Worm (Caenorhabditis elegans) whole organism, L3 larva: Measurements from ENCODE around the gene frpr-7.

Experiments
- R02D3.7 ChIP-seq: fragments of 150-350 bp; optimal IDR thresholded peaks from 2 replicates; lab custom pipeline; 2014; ENCODE audit warnings: missing biosample characterization, missing genetic modification characterization
- ZK546.5 ChIP-seq: sonication (generic microtip); optimal IDR thresholded peaks from 2 replicates; lab custom pipeline; 2017; ENCODE audit warnings: missing biosample characterization, missing genetic modification characterization
- aly-2 ChIP-seq: fragments of 150-350 bp; optimal IDR thresholded peaks from 2 replicates; lab custom pipeline; 2014; ENCODE audit warnings: missing biosample characterization, missing genetic modification characterization
- ama-1 ChIP-seq: fragments of 150-350 bp; optimal IDR thresholded peaks from 2 replicates; lab custom pipeline; 2018
- ceh-16 ChIP-seq: sonication (generic microtip); optimal IDR thresholded peaks from 2 replicates; lab custom pipeline; 2017; ENCODE audit warnings: missing biosample characterization, missing genetic modification characterization
- ceh-28 ChIP-seq: fragments of 150-350 bp; optimal IDR thresholded peaks from 2 replicates; lab custom pipeline; 2014; ENCODE audit warnings: missing biosample characterization, missing genetic modification reagents, missing genetic modification characterization
- ceh-82 ChIP-seq: fragments of 150-350 bp; optimal IDR thresholded peaks from 2 replicates; lab custom pipeline; 2014; ENCODE audit warnings: missing biosample characterization, missing genetic modification characterization
- ceh-9 ChIP-seq: sonication (generic microtip); optimal IDR thresholded peaks from 2 replicates; lab custom pipeline; 2018; ENCODE audit warnings: missing biosample characterization, missing genetic modification characterization
- egl-27 ChIP-seq: sonication (generic microtip); optimal IDR thresholded peaks from 4 replicates; lab custom pipeline; 2017; ENCODE audit warnings: missing biosample characterization, missing genetic modification reagents, missing genetic modification characterization
- egl-5 ChIP-seq: fragments of 150-350 bp; optimal IDR thresholded peaks from 2 replicates; lab custom pipeline; 2017; ENCODE audit warnings: missing biosample characterization, missing genetic modification reagents, missing genetic modification characterization, inconsistent platforms
- elt-1 ChIP-seq: fragments of 150-350 bp; optimal IDR thresholded peaks from 2 replicates; lab custom pipeline; 2014; ENCODE audit warnings: missing biosample characterization, missing genetic modification characterization
- elt-2 ChIP-seq: sonication (generic microtip); optimal IDR thresholded peaks from 2 replicates; lab custom pipeline; 2016; ENCODE audit warnings: missing genetic modification reagents, mild to moderate bottlenecking, missing genetic modification characterization, missing compliant biosample characterization
- elt-3 ChIP-seq, 3 experiments: fragments of 150-350 bp in 1 of 3; sonication (generic microtip) in 2 of 3; optimal IDR thresholded peaks; 2 replicates in 2 of 3; 4 replicates in 1 of 3; lab custom pipeline; 2014 to 2017; ENCODE audit warnings: missing biosample characterization in 3 of 3, missing genetic modification characterization in 3 of 3
- eor-1 ChIP-seq, 2 experiments: fragments of 150-350 bp; optimal IDR thresholded peaks; 2 replicates each; lab custom pipeline; 2014 to 2018; ENCODE audit warnings: missing biosample characterization in 2 of 2, missing genetic modification characterization in 2 of 2
- fkh-2 ChIP-seq: fragments of 150-350 bp; optimal IDR thresholded peaks from 2 replicates; lab custom pipeline; 2014; ENCODE audit warnings: missing biosample characterization, missing genetic modification reagents, missing genetic modification characterization
- fos-1 ChIP-seq: fragments of 150-350 bp; optimal IDR thresholded peaks from 2 replicates; lab custom pipeline; 2014; ENCODE audit warnings: missing biosample characterization, missing genetic modification characterization
- hmg-11 ChIP-seq: sonication (generic microtip); optimal IDR thresholded peaks from 2 replicates; lab custom pipeline; 2016; ENCODE audit warnings: missing genetic modification characterization, missing compliant biosample characterization
- jun-1 ChIP-seq: fragments of 150-350 bp; optimal IDR thresholded peaks from 2 replicates; lab custom pipeline; 2014; ENCODE audit warnings: missing biosample characterization, missing genetic modification reagents, missing genetic modification characterization
- lin-15B ChIP-seq: fragments of 150-350 bp; optimal IDR thresholded peaks from 2 replicates; lab custom pipeline; 2014; ENCODE audit warnings: missing biosample characterization, missing genetic modification characterization
- lin-39 ChIP-seq: fragments of 150-350 bp; optimal IDR thresholded peaks from 2 replicates; lab custom pipeline; 2018; ENCODE audit warnings: missing biosample characterization, missing genetic modification reagents, missing genetic modification characterization
- lsy-12 ChIP-seq: sonication (generic microtip); optimal IDR thresholded peaks from 2 replicates; lab custom pipeline; 2016; ENCODE audit warnings: mild to moderate bottlenecking, missing genetic modification characterization, missing compliant biosample characterization
- mdl-1 ChIP-seq: fragments of 150-350 bp; optimal IDR thresholded peaks from 2 replicates; lab custom pipeline; 2014; ENCODE audit warnings: missing biosample characterization, missing genetic modification characterization
- nfya-1 ChIP-seq: sonication (generic microtip); optimal IDR thresholded peaks from 2 replicates; lab custom pipeline; 2017; ENCODE audit warnings: missing genetic modification characterization, mild to moderate bottlenecking, missing compliant biosample characterization, antibody characterized with exemption, moderate library complexity; ENCODE audit not compliant: insufficient read depth
- nhr-11 ChIP-seq: fragments of 150-350 bp; optimal IDR thresholded peaks from 2 replicates; lab custom pipeline; 2014; ENCODE audit warnings: missing biosample characterization, missing genetic modification characterization
- nhr-12 ChIP-seq: fragments of 150-350 bp; optimal IDR thresholded peaks from 2 replicates; lab custom pipeline; 2014; ENCODE audit warnings: missing biosample characterization, missing genetic modification characterization
- nhr-23 ChIP-seq: fragments of 150-350 bp; optimal IDR thresholded peaks from 2 replicates; lab custom pipeline; 2014; ENCODE audit warnings: missing biosample characterization, missing genetic modification reagents, missing genetic modification characterization
- nhr-28 ChIP-seq: fragments of 150-350 bp; optimal IDR thresholded peaks from 2 replicates; lab custom pipeline; 2014; ENCODE audit warnings: missing biosample characterization, missing genetic modification characterization
- nhr-43 ChIP-seq: sonication (generic microtip); optimal IDR thresholded peaks from 2 replicates; lab custom pipeline; 2016; ENCODE audit warnings: mild to moderate bottlenecking, missing genetic modification characterization, missing compliant biosample characterization; ENCODE audit not compliant: poor library complexity, severe bottlenecking
- nhr-67 ChIP-seq: fragments of 150-350 bp; optimal IDR thresholded peaks from 2 replicates; lab custom pipeline; 2014; ENCODE audit warnings: missing biosample characterization, missing genetic modification characterization
- nhr-76 ChIP-seq: fragments of 150-350 bp; sonication (generic microtip); optimal IDR thresholded peaks from 5 replicates; lab custom pipeline; 2014; ENCODE audit warnings: missing biosample characterization, missing genetic modification characterization
- pha-4 ChIP-seq: fragments of 150-350 bp; optimal IDR thresholded peaks from 2 replicates; lab custom pipeline; 2014; ENCODE audit warnings: missing biosample characterization, missing genetic modification reagents, missing genetic modification characterization
- pqm-1 ChIP-seq: fragments of 150-350 bp; optimal IDR thresholded peaks from 2 replicates; lab custom pipeline; 2017; ENCODE audit warnings: missing biosample characterization, missing genetic modification characterization, inconsistent platforms
- skn-1 ChIP-seq: fragments of 150-350 bp; optimal IDR thresholded peaks from 2 replicates; lab custom pipeline; 2014; ENCODE audit warnings: missing biosample characterization, missing genetic modification characterization
- snpc-4 ChIP-seq: fragments of 150-350 bp; optimal IDR thresholded peaks from 2 replicates; lab custom pipeline; 2014; ENCODE audit warnings: missing biosample characterization, missing genetic modification characterization
- unc-39 ChIP-seq: sonication (generic microtip); optimal IDR thresholded peaks from 4 replicates; lab custom pipeline; 2017; ENCODE audit warnings: missing biosample characterization, missing genetic modification characterization
- unc-62 ChIP-seq: fragments of 150-350 bp; sonication (generic microtip); optimal IDR thresholded peaks from 4 replicates; lab custom pipeline; 2014; ENCODE audit warnings: missing biosample characterization, missing genetic modification reagents, missing genetic modification characterization
- zag-1 ChIP-seq: fragments of 150-350 bp; optimal IDR thresholded peaks from 2 replicates; lab custom pipeline; 2014; ENCODE audit warnings: missing biosample characterization, missing genetic modification characterization
- ztf-11 ChIP-seq: fragments of 150-350 bp; optimal IDR thresholded peaks from 2 replicates; lab custom pipeline; 2014; ENCODE audit warnings: missing biosample characterization, missing genetic modification characterization
- ztf-4 ChIP-seq: fragments of 150-350 bp; optimal IDR thresholded peaks from 2 replicates; lab custom pipeline; 2014; ENCODE audit warnings: missing biosample characterization, missing genetic modification characterization

frpr-7 gene

ce11 chrX:17534877-17535276 lies 44.8 kb downstream of the frpr-7 start:
- peak; percentile 30 for TF ChIP-seq lin-39 (tag; lab: Kevin White, UChicago)
- TF ChIP-seq skn-1, result no peak
- peak; percentile 87 for TF ChIP-seq elt-1 (tag; lab: Kevin White, UChicago)

- TF ChIP-seq nfya-1 (tag; lab: Kevin White, UChicago), result peak; percentile 7
- no peak for TF ChIP-seq lin-15B (tag; lab: Kevin White, UChicago)
- peak; percentile 66 for TF ChIP-seq elt-2 (tag; lab: Kevin White, UChicago)
- peak; percentile 28 for TF ChIP-seq pha-4 (tag; lab: Kevin White, UChicago)
- TF ChIP-seq pqm-1 (tag; lab: Kevin White, UChicago), result peak; percentile 28
These were observed 45.6 kb downstream of the frpr-7 start, which contains the start of gene F31A3.3 for ce11 chrX:17534014-17534465. Gene F31A3.3, minus strand, starts transcription at chrX:17534064.

- peak; percentile 1 for TF ChIP-seq nfya-1 (tag; lab: Kevin White, UChicago)
- no peak for TF ChIP-seq elt-1 (tag; lab: Kevin White, UChicago)
- TF ChIP-seq ceh-9 (tag; lab: Kevin White, UChicago), result no peak
These were observed 51.6 kb downstream of the frpr-7 start, which contains the start of gene sup-10 for ce11 chrX:17528068-17528467. Gene sup-10, plus strand, starts transcription at chrX:17528344.

- TF ChIP-seq zag-1 (tag; lab: Kevin White, UChicago), result no peak
- no peak for TF ChIP-seq fkh-2 (tag; lab: Kevin White, UChicago)
- no peak for TF ChIP-seq nhr-11 (tag; lab: Kevin White, UChicago)
- TF ChIP-seq nhr-28 (tag; lab: Kevin White, UChicago), result no peak
- TF ChIP-seq R02D3.7 (tag; lab: Kevin White, UChicago), result no peak
- no peak for TF ChIP-seq fos-1 (tag; lab: Kevin White, UChicago)
- no peak for TF ChIP-seq nhr-12 (tag; lab: Kevin White, UChicago)
- no peak for TF ChIP-seq ZK546.5 (tag; lab: Kevin White, UChicago)
- TF ChIP-seq unc-39 (tag; lab: Kevin White, UChicago), result no peak
- no peak for TF ChIP-seq lsy-12 (tag; lab: Kevin White, UChicago)
- no peak for TF ChIP-seq skn-1
- TF ChIP-seq unc-62 (GFP tag; lab: Kevin White, UChicago), result no peak
These were observed 52.3 kb downstream of the frpr-7 start for ce11 chrX:17527377-17527776.

- no peak for TF ChIP-seq skn-1
- TF ChIP-seq ztf-4 (tag; lab: Kevin White, UChicago), result no peak
- TF ChIP-seq jun-1 (tag; lab: Kevin White, UChicago), result no peak
- TF ChIP-seq nhr-43 (tag; lab: Kevin White, UChicago), result no peak
- TF ChIP-seq zag-1 (tag; lab: Kevin White, UChicago), result no peak
- TF ChIP-seq nhr-76 (tag; lab: Kevin White, UChicago), result no peak
- TF ChIP-seq nfya-1 (tag; lab: Kevin White, UChicago), result no peak
- TF ChIP-seq ceh-16, result no peak
- TF ChIP-seq pqm-1 (tag; lab: Kevin White, UChicago), result no peak
- no peak for TF ChIP-seq fkh-2 (tag; lab: Kevin White, UChicago)
- no peak for TF ChIP-seq egl-5 (tag; lab: Kevin White, UChicago)
- TF ChIP-seq nhr-23 (tag; lab: Kevin White, UChicago), result no peak
These were observed 58.3 kb downstream of the frpr-7 start for ce11 chrX:17521425-17521824.

ce11 chrX:17519476-17519875 lies 60.2 kb downstream of the frpr-7 start:
- TF ChIP-seq pqm-1 (tag; lab: Kevin White, UChicago) (no peak), ztf-11 (tag; lab: Kevin White, UChicago) (no peak), ztf-4 (tag; lab: Kevin White, UChicago) (no peak), ceh-28 (tag; lab: Kevin White, UChicago) (no peak), nfya-1 (tag; lab: Kevin White, UChicago) (peak; percentile 61), pha-4 (tag; lab: Kevin White, UChicago) (no peak), eor-1 (tag; optimal IDR thresholded peaks at IDR 0.05; lab: Kevin White, UChicago) (no peak), ama-1 (no peak), ceh-9 (tag; lab: Kevin White, UChicago) (no peak), unc-39 (tag; lab: Kevin White, UChicago) (no peak), mdl-1 (no peak), egl-5 (tag; lab: Kevin White, UChicago) (no peak), ZK546.5 (tag; lab: Kevin White, UChicago) (no peak), zag-1 (tag; lab: Kevin White, UChicago) (no peak), elt-1 (tag; lab: Kevin White, UChicago) (no peak), jun-1 (tag; lab: Kevin White, UChicago) (no peak), egl-27 (tag; lab: Kevin White, UChicago) (no peak), snpc-4 (tag; lab: Kevin White, UChicago) (peak; percentile 19), nhr-76 (tag; lab: Kevin White, UChicago) (no peak), nhr-43 (tag; lab: Kevin White, UChicago) (no peak), nhr-67 (tag; lab: Kevin White, UChicago) (no peak), hmg-11 (tag; lab: Kevin White, UChicago) (peak; percentile 62), elt-2 (tag; lab: Kevin White, UChicago) (no peak), ceh-82 (tag; lab: Kevin White, UChicago) (no peak), skn-1 (no peak), aly-2 (no peak), elt-3 (tag; optimal IDR thresholded peaks at IDR 0.05; lab: Kevin White, UChicago) (no peak), nhr-12 (tag; lab: Kevin White, UChicago) (no peak), nhr-11 (tag; lab: Kevin White, UChicago) (no peak), nhr-28 (tag; lab: Kevin White, UChicago) (no peak), lin-39 (tag; lab: Kevin White, UChicago) (peak; percentile 78)
